Worm (Caenorhabditis elegans): ENCODE data around the gene srlf-19.

The srlf-19 gene

ce11 chrV:489320-489719 is 16.0 kb upstream of the srlf-19 start, which contains the start of gene nhr-106:
Gene nhr-106 (plus strand): TSS chrV:489620.
- no peak for TF ChIP-seq nhr-90 (tag; optimal IDR thresholded peaks at IDR 0.05; ENCODE audit: poor library complexity)
- TF ChIP-seq ztf-4 (tag; optimal IDR thresholded peaks at IDR 0.05), result no peak
- no peak for TF ChIP-seq ceh-63 (GFP tag; optimal IDR thresholded peaks at IDR 0.05)
- no peak for TF ChIP-seq unc-98 (GFP tag; IDR thresholded peaks at IDR 0.05)
- no peak for TF ChIP-seq lin-35 (GFP tag; optimal IDR thresholded peaks at IDR 0.05)
- no peak for TF ChIP-seq unc-130 (tag; optimal IDR thresholded peaks at IDR 0.05)
- TF ChIP-seq ceh-8 (GFP tag; optimal IDR thresholded peaks at IDR 0.05), result no peak
- no peak for TF ChIP-seq ceh-88 (GFP tag; IDR thresholded peaks at IDR 0.05)
- no peak for TF ChIP-seq ceh-90 (tag; optimal IDR thresholded peaks at IDR 0.05)
- TF ChIP-seq ama-1 (optimal IDR thresholded peaks at IDR 0.05), result no peak
- TF ChIP-seq zip-4 (GFP tag; optimal IDR thresholded peaks at IDR 0.05), result no peak
- no peak for TF ChIP-seq lin-15B (tag; optimal IDR thresholded peaks at IDR 0.05)
- no peak for TF ChIP-seq lin-14 (GFP tag; optimal IDR thresholded peaks at IDR 0.05)
- TF ChIP-seq nhr-47 (tag; optimal IDR thresholded peaks at IDR 0.05), result no peak
- TF ChIP-seq rnt-1 (tag; optimal IDR thresholded peaks at IDR 0.05), result no peak
- TF ChIP-seq lin-13 (GFP tag; optimal IDR thresholded peaks at IDR 0.05), result no peak
- TF ChIP-seq efl-1 (optimal IDR thresholded peaks at IDR 0.05), result no peak
- no peak for TF ChIP-seq efl-1 (GFP tag; optimal IDR thresholded peaks at IDR 0.05 in 1 of 2)

ce11 chrV:491432-491831 is 13.9 kb upstream of the srlf-19 start, which contains the start of gene str-196:
Gene str-196 (plus strand): TSS chrV:491732.
- TF ChIP-seq aly-2 (tag; optimal IDR thresholded peaks at IDR 0.05), result no peak
- TF ChIP-seq pag-3 (tag; optimal IDR thresholded peaks at IDR 0.05; ENCODE audit: borderline replicate concordance, insufficient read depth), result no peak
- TF ChIP-seq lin-35 (GFP tag; optimal IDR thresholded peaks at IDR 0.05), result no peak
- no peak for TF ChIP-seq ets-5 (GFP tag; IDR thresholded peaks at IDR 0.05)
- no peak for TF ChIP-seq ceh-90 (tag; optimal IDR thresholded peaks at IDR 0.05)
- no peak for TF ChIP-seq mdl-1 (tag; optimal IDR thresholded peaks at IDR 0.05)
- no peak for TF ChIP-seq snpc-4 (tag; optimal IDR thresholded peaks at IDR 0.05)
- no peak for TF ChIP-seq mep-1 (tag; optimal IDR thresholded peaks at IDR 0.05)
- no peak for TF ChIP-seq rnt-1 (tag; optimal IDR thresholded peaks at IDR 0.05)
- no peak for TF ChIP-seq C04F5.9 (tag; optimal IDR thresholded peaks at IDR 0.05)

ce11 chrV:494284-494683 is 11.0 kb upstream of the srlf-19 start, which contains the start of gene nhr-131:
Gene nhr-131 (plus strand): TSS chrV:494370.
- no peak for TF ChIP-seq C04F5.9 (tag; optimal IDR thresholded peaks at IDR 0.05)
- no peak for TF ChIP-seq egl-27 (tag; optimal IDR thresholded peaks at IDR 0.05)
- TF ChIP-seq snpc-4 (tag; optimal IDR thresholded peaks at IDR 0.05), result no peak
- peak in 2 of 6 experiments; percentile 27 to 55 for TF ChIP-seq elt-3 (tag; optimal IDR thresholded peaks at IDR 0.05)
- TF ChIP-seq mdl-1 (tag; optimal IDR thresholded peaks at IDR 0.05), result peak in 1 of 2 experiments; percentile 30
- TF ChIP-seq nhr-237 (tag; optimal IDR thresholded peaks at IDR 0.05), result no peak
- TF ChIP-seq sox-4 (tag; optimal IDR thresholded peaks at IDR 0.05), result no peak
- TF ChIP-seq nhr-85 (tag), result peak; percentile 18
- TF ChIP-seq ceh-8 (GFP tag; optimal IDR thresholded peaks at IDR 0.05), result no peak
- TF ChIP-seq aha-1 (tag; optimal IDR thresholded peaks at IDR 0.05), result no peak
- TF ChIP-seq efl-1 (optimal IDR thresholded peaks at IDR 0.05), result no peak
- TF ChIP-seq efl-1 (GFP tag; optimal IDR thresholded peaks at IDR 0.05 in 1 of 2), result peak in 1 of 2 experiments; percentile 61
- TF ChIP-seq mep-1 (tag; optimal IDR thresholded peaks at IDR 0.05), result no peak
- no peak for TF ChIP-seq dsc-1 (tag; optimal IDR thresholded peaks at IDR 0.05)
- TF ChIP-seq nhr-20 (tag; optimal IDR thresholded peaks at IDR 0.05), result peak; percentile 58
- no peak for TF ChIP-seq ztf-11 (tag; optimal IDR thresholded peaks at IDR 0.05)
- no peak for TF ChIP-seq unc-62 (GFP tag; optimal IDR thresholded peaks at IDR 0.05)
- no peak for TF ChIP-seq ceh-82 (tag; optimal IDR thresholded peaks at IDR 0.05)
- TF ChIP-seq fos-1 (tag; optimal IDR thresholded peaks at IDR 0.05), result no peak
- TF ChIP-seq irx-1 (tag; optimal IDR thresholded peaks at IDR 0.05), result no peak
- no peak for TF ChIP-seq unc-98 (GFP tag; IDR thresholded peaks at IDR 0.05)
- TF ChIP-seq egl-13 (tag; optimal IDR thresholded peaks at IDR 0.05), result no peak
- TF ChIP-seq tlp-1 (tag; optimal IDR thresholded peaks at IDR 0.05), result no peak
- TF ChIP-seq skn-1 (tag; optimal IDR thresholded peaks at IDR 0.05), result no peak
- TF ChIP-seq C16A3.4 (tag; optimal IDR thresholded peaks at IDR 0.05), result no peak
- no peak for TF ChIP-seq ztf-4 (tag; optimal IDR thresholded peaks at IDR 0.05)
- TF ChIP-seq jun-1 (tag; optimal IDR thresholded peaks at IDR 0.05), result no peak
- TF ChIP-seq aly-2 (tag; optimal IDR thresholded peaks at IDR 0.05), result no peak
- no peak for TF ChIP-seq lin-15B (tag; optimal IDR thresholded peaks at IDR 0.05)
- TF ChIP-seq snu-23 (GFP tag; optimal IDR thresholded peaks at IDR 0.05), result peak; percentile 38
- peak; percentile 5 for TF ChIP-seq nhr-77 (tag; optimal IDR thresholded peaks at IDR 0.05)
- TF ChIP-seq lin-39 (tag; optimal IDR thresholded peaks at IDR 0.05), result no peak
- no peak for TF ChIP-seq ets-5 (GFP tag; IDR thresholded peaks at IDR 0.05)
- no peak for TF ChIP-seq sptf-1 (tag; optimal IDR thresholded peaks at IDR 0.05)
- TF ChIP-seq lin-13 (GFP tag; optimal IDR thresholded peaks at IDR 0.05), result no peak
- TF ChIP-seq fkh-4 (tag; optimal IDR thresholded peaks at IDR 0.05; ENCODE audit: borderline replicate concordance), result no peak
- no peak for TF ChIP-seq efl-3 (GFP tag; optimal IDR thresholded peaks at IDR 0.05)

Measured in whole organism, L1 larva.